Worm (Caenorhabditis elegans): Measurements from ENCODE around the gene fbxb-34.
A peak's percentile ranks its signal among the peaks of the same experiment; 100 is the strongest.

ce11 chrII:602969-603368, 15.3 kb downstream of the fbxb-34 start:
- TF ChIP-seq pha-4 (tag; optimal IDR thresholded peaks at IDR 0.05), result no peak
- peak; percentile 76 for TF ChIP-seq ces-1 (GFP tag; optimal IDR thresholded peaks at IDR 0.05)
- TF ChIP-seq nhr-12 (tag; optimal IDR thresholded peaks at IDR 0.05), result no peak
- TF ChIP-seq nhr-237 (tag; optimal IDR thresholded peaks at IDR 0.05), result no peak
- no peak for TF ChIP-seq ham-2 (GFP tag; optimal IDR thresholded peaks at IDR 0.05)
- no peak for TF ChIP-seq bed-3 (GFP tag; optimal IDR thresholded peaks at IDR 0.05)
- peak; percentile 95 for TF ChIP-seq unc-62 (GFP tag; optimal IDR thresholded peaks at IDR 0.05)
- no peak for TF ChIP-seq lin-13 (tag; optimal IDR thresholded peaks at IDR 0.05)
- no peak for TF ChIP-seq mep-1 (tag; optimal IDR thresholded peaks at IDR 0.05)
- peak; percentile 90 for TF ChIP-seq hlh-1 (tag; optimal IDR thresholded peaks at IDR 0.05)
- no peak for TF ChIP-seq cnd-1 (tag; optimal IDR thresholded peaks at IDR 0.05)
- TF ChIP-seq lsy-2 (tag; optimal IDR thresholded peaks at IDR 0.05), result peak; percentile 1
- TF ChIP-seq ceh-43 (GFP tag; optimal IDR thresholded peaks at IDR 0.05), result no peak
- no peak for TF ChIP-seq ztf-11 (tag; optimal IDR thresholded peaks at IDR 0.05)

Data from whole organism, mixed stage, embryonic.